Fruit fly (Drosophila melanogaster): ENCODE measurements around the gene tmod.

The tmod gene

dm6 chr3R:30526799-30527465 is 5.5 kb upstream of the tmod start, which contains the start of gene jdp:
Gene jdp (minus strand): TSS chr3R:30527037.
- TF ChIP-seq CTCF (optimal IDR thresholded peaks at IDR 0.05) = no peak
- no peak for TF ChIP-seq CG8478 (optimal IDR thresholded peaks at IDR 0.05)

- no peak for TF ChIP-seq CG8478 (optimal IDR thresholded peaks at IDR 0.05)
- no peak for TF ChIP-seq CTCF (optimal IDR thresholded peaks at IDR 0.05)
These were observed 3.6 kb upstream of the tmod start for dm6 chr3R:30528692-30529305.

- TF ChIP-seq CG8478 (optimal IDR thresholded peaks at IDR 0.05) (no peak), CTCF (optimal IDR thresholded peaks at IDR 0.05) (no peak)
These were observed 2.8 kb upstream of the tmod start for dm6 chr3R:30529570-30529969.

dm6 chr3R:30531129-30531708 is 1.2 kb upstream of the tmod start:
- no peak for TF ChIP-seq CG8478 (optimal IDR thresholded peaks at IDR 0.05)
- TF ChIP-seq CTCF (optimal IDR thresholded peaks at IDR 0.05) = no peak

dm6 chr3R:30534444-30534843 is 2.0 kb downstream of the tmod start:
- TF ChIP-seq CG8478 (optimal IDR thresholded peaks at IDR 0.05) (no peak), CTCF (optimal IDR thresholded peaks at IDR 0.05) (no peak)

dm6 chr3R:30536432-30536831 is 4.0 kb downstream of the tmod start:
- TF ChIP-seq CTCF (optimal IDR thresholded peaks at IDR 0.05) (no peak), CG8478 (optimal IDR thresholded peaks at IDR 0.05) (no peak)

- TF ChIP-seq CG8478 (optimal IDR thresholded peaks at IDR 0.05) (no peak), CTCF (optimal IDR thresholded peaks at IDR 0.05) (no peak)
These were observed 4.5 kb downstream of the tmod start for dm6 chr3R:30536919-30537318.

dm6 chr3R:30540196-30540595 is 7.8 kb downstream of the tmod start:
- no peak for TF ChIP-seq CTCF (optimal IDR thresholded peaks at IDR 0.05)
- no peak for TF ChIP-seq CG8478 (optimal IDR thresholded peaks at IDR 0.05)

dm6 chr3R:30541469-30541868 is 9.1 kb downstream of the tmod start:
- TF ChIP-seq CG8478 (optimal IDR thresholded peaks at IDR 0.05) (no peak), CTCF (optimal IDR thresholded peaks at IDR 0.05) (no peak)

dm6 chr3R:30544974-30545373 is 12.6 kb downstream of the tmod start:
- TF ChIP-seq CTCF (optimal IDR thresholded peaks at IDR 0.05) (no peak), CG8478 (optimal IDR thresholded peaks at IDR 0.05) (no peak)

dm6 chr3R:30550044-30550443 is 17.6 kb downstream of the tmod start:
- TF ChIP-seq CG8478 (optimal IDR thresholded peaks at IDR 0.05) = no peak
- no peak for TF ChIP-seq CTCF (optimal IDR thresholded peaks at IDR 0.05)

- no peak for TF ChIP-seq CG8478 (optimal IDR thresholded peaks at IDR 0.05)
- TF ChIP-seq CTCF (optimal IDR thresholded peaks at IDR 0.05) = no peak
These were observed 20.1 kb downstream of the tmod start for dm6 chr3R:30552548-30552947.

- TF ChIP-seq CG8478 (optimal IDR thresholded peaks at IDR 0.05) (no peak), CTCF (optimal IDR thresholded peaks at IDR 0.05) (no peak)
These were observed 27.7 kb downstream of the tmod start, which contains the start of gene CG34155 for dm6 chr3R:30560070-30560469. Gene CG34155 (minus strand): TSS chr3R:30560199.

dm6 chr3R:30561207-30561606 is 28.8 kb downstream of the tmod start:
- TF ChIP-seq CTCF (optimal IDR thresholded peaks at IDR 0.05) (no peak), CG8478 (optimal IDR thresholded peaks at IDR 0.05) (no peak)

dm6 chr3R:30562733-30563259 is 30.4 kb downstream of the tmod start:
- no peak for TF ChIP-seq CG8478 (optimal IDR thresholded peaks at IDR 0.05)
